Fruit fly (Drosophila melanogaster): ENCODE measurements around the gene CG4822.

CG4822 gene

dm6 chr2L:128977-129941 lies 7.7 kb upstream of the CG4822 start (continued):
- no peak for TF ChIP-seq Poxn (GFP tag; IDR thresholded peaks at IDR 0.05)
- TF ChIP-seq scrt (GFP tag; optimal IDR thresholded peaks at IDR 0.05): peak; percentile 59
- TF ChIP-seq z (GFP tag; IDR thresholded peaks at IDR 0.05): peak; percentile 66; the same call in 2 of the 3 replicates
- no peak for TF ChIP-seq mam (GFP tag; optimal IDR thresholded peaks at IDR 0.05)
- no peak for TF ChIP-seq CG9727 (GFP tag; optimal IDR thresholded peaks at IDR 0.05)
- TF ChIP-seq bcd (GFP tag; optimal IDR thresholded peaks at IDR 0.05): no peak
- no peak for TF ChIP-seq NfI (GFP tag; optimal IDR thresholded peaks at IDR 0.05)
- peak; percentile 67 for TF ChIP-seq Atf6 (GFP tag; IDR thresholded peaks at IDR 0.05)
- TF ChIP-seq CG3281 (GFP tag; optimal IDR thresholded peaks at IDR 0.05): peak; percentile 54
- TF ChIP-seq NFAT (GFP tag; IDR thresholded peaks at IDR 0.05): peak; percentile 95
- peak; percentile 30 for TF ChIP-seq Max (GFP tag; optimal IDR thresholded peaks at IDR 0.05)
- TF ChIP-seq CG30403 (GFP tag; optimal IDR thresholded peaks at IDR 0.05): no peak
- peak; percentile 65 for TF ChIP-seq B-H2 (GFP tag; optimal IDR thresholded peaks at IDR 0.05)
- peak; percentile 20 for TF ChIP-seq Dad (GFP tag; optimal IDR thresholded peaks at IDR 0.05)
- TF ChIP-seq tio (GFP tag; optimal IDR thresholded peaks at IDR 0.05): no peak
- TF ChIP-seq D19A (tag; optimal IDR thresholded peaks at IDR 0.05): peak; percentile 50
- TF ChIP-seq CG13624 (GFP tag; optimal IDR thresholded peaks at IDR 0.05): no peak
- peak; percentile 31 for TF ChIP-seq CG6854 (GFP tag; optimal IDR thresholded peaks at IDR 0.05)
- no peak for TF ChIP-seq usp (GFP tag; optimal IDR thresholded peaks at IDR 0.05)
- TF ChIP-seq HLH4C (GFP tag; IDR thresholded peaks at IDR 0.05; ENCODE audit: partially characterized antibody): peak; percentile 38; the same call in 1 of the 3 replicates
- TF ChIP-seq Dref (GFP tag; IDR thresholded peaks at IDR 0.05): no peak
- TF ChIP-seq emc (GFP tag; optimal IDR thresholded peaks at IDR 0.05): no peak
- peak; percentile 95 for TF ChIP-seq chinmo (GFP tag; IDR thresholded peaks at IDR 0.05; ENCODE audit: partially characterized antibody)
- TF ChIP-seq fd3F (GFP tag; optimal IDR thresholded peaks at IDR 0.05): no peak
- peak; percentile 51 for TF ChIP-seq CG2678 (tag; optimal IDR thresholded peaks at IDR 0.05)
- no peak for TF ChIP-seq Spps (tag; optimal IDR thresholded peaks at IDR 0.05)
- TF ChIP-seq Dip3 (GFP tag; optimal IDR thresholded peaks at IDR 0.05): no peak
- no peak for TF ChIP-seq ems (GFP tag; optimal IDR thresholded peaks at IDR 0.05)
- peak; percentile 74 for TF ChIP-seq Nf-YC (tag; optimal IDR thresholded peaks at IDR 0.05)
- TF ChIP-seq zen (tag; optimal IDR thresholded peaks at IDR 0.05): no peak
- no peak for TF ChIP-seq dmrt11E (tag; optimal IDR thresholded peaks at IDR 0.05)
- TF ChIP-seq Oaz (GFP tag; IDR thresholded peaks at IDR 0.05): no peak
- no peak for TF ChIP-seq Dip2 (GFP tag; IDR thresholded peaks at IDR 0.05)
- TF ChIP-seq D19B (GFP tag; optimal IDR thresholded peaks at IDR 0.05): no peak
- no peak for TF ChIP-seq gfzf (GFP tag; optimal IDR thresholded peaks at IDR 0.05)
- no peak for TF ChIP-seq CG5180 (GFP tag; optimal IDR thresholded peaks at IDR 0.05)
- TF ChIP-seq Six4 (GFP tag; optimal IDR thresholded peaks at IDR 0.05): no peak
- TF ChIP-seq Neu2 (GFP tag; optimal IDR thresholded peaks at IDR 0.05; ENCODE audit: borderline replicate concordance): no peak
- TF ChIP-seq HmgD (GFP tag; optimal IDR thresholded peaks at IDR 0.05): peak; percentile 20
- TF ChIP-seq bsh (GFP tag; optimal IDR thresholded peaks at IDR 0.05): peak in 1 of 2 experiments; percentile 3
- TF ChIP-seq CG2202 (tag; optimal IDR thresholded peaks at IDR 0.05): peak; percentile 42
- peak; percentile 57 for TF ChIP-seq CG12299 (tag; optimal IDR thresholded peaks at IDR 0.05)
- TF ChIP-seq CG6689 (GFP tag; IDR thresholded peaks at IDR 0.05): no peak
- TF ChIP-seq CG1602 (GFP tag; optimal IDR thresholded peaks at IDR 0.05): no peak
- TF ChIP-seq otp (GFP tag; IDR thresholded peaks at IDR 0.05): peak; percentile 43; the same call in 1 of the 3 replicates
- no peak for TF ChIP-seq pita (GFP tag; optimal IDR thresholded peaks at IDR 0.05)
- TF ChIP-seq Hr51 (GFP tag; optimal IDR thresholded peaks at IDR 0.05): no peak
- TF ChIP-seq maf-S (GFP tag; optimal IDR thresholded peaks at IDR 0.05): no peak

Data from whole organism, embryonic.